Worm (Caenorhabditis elegans) whole organism, L2 larva: ENCODE data around the gene Y39H10B.3.

ENCODE experiments used
- C34F6.9 ChIP-seq: fragments of 150-350 bp; optimal IDR thresholded peaks from 2 replicates; lab custom pipeline; 2014; ENCODE audit warnings: missing biosample characterization, missing genetic modification characterization
- F13H6.1 ChIP-seq: sonication (generic microtip); optimal IDR thresholded peaks from 2 replicates; lab custom pipeline; 2016; ENCODE audit warnings: missing genetic modification characterization, missing compliant biosample characterization
- R02D3.7 ChIP-seq: fragments of 150-350 bp; optimal IDR thresholded peaks from 2 replicates; lab custom pipeline; 2014; ENCODE audit warnings: missing biosample characterization, missing genetic modification characterization
- Y55F3AM.14 ChIP-seq: fragments of 200-800 bp; sonication (Bioruptor generic); optimal IDR thresholded peaks from 2 replicates; lab custom pipeline; 2018; ENCODE audit warnings: mild to moderate bottlenecking, missing genetic modification characterization, missing compliant biosample characterization
- ZK546.5 ChIP-seq: sonication (generic microtip); optimal IDR thresholded peaks from 2 replicates; lab custom pipeline; 2017; ENCODE audit warnings: missing biosample characterization, missing genetic modification characterization
- aly-2 ChIP-seq: fragments of 150-350 bp; optimal IDR thresholded peaks from 2 replicates; lab custom pipeline; 2014; ENCODE audit warnings: missing biosample characterization, missing genetic modification characterization
- ama-1 ChIP-seq: fragments of 150-350 bp; optimal IDR thresholded peaks from 2 replicates; lab custom pipeline; 2018; ENCODE audit warnings: inconsistent platforms
- ceh-82 ChIP-seq: fragments of 150-350 bp; optimal IDR thresholded peaks from 2 replicates; lab custom pipeline; 2014; ENCODE audit warnings: missing biosample characterization, missing genetic modification characterization
- crh-2 ChIP-seq: sonication (generic microtip); optimal IDR thresholded peaks from 2 replicates; lab custom pipeline; 2017; ENCODE audit warnings: missing biosample characterization, missing genetic modification characterization
- dmd-4 ChIP-seq: sonication (generic microtip); optimal IDR thresholded peaks from 2 replicates; lab custom pipeline; 2017; ENCODE audit warnings: missing biosample characterization, missing genetic modification characterization
- elt-1 ChIP-seq: fragments of 150-350 bp; optimal IDR thresholded peaks from 2 replicates; lab custom pipeline; 2014; ENCODE audit warnings: missing biosample characterization, missing genetic modification characterization
- elt-3 ChIP-seq: sonication (generic microtip); optimal IDR thresholded peaks from 2 replicates; lab custom pipeline; 2017; ENCODE audit warnings: missing biosample characterization, missing genetic modification characterization
- fos-1 ChIP-seq: fragments of 150-350 bp; optimal IDR thresholded peaks from 2 replicates; lab custom pipeline; 2014; ENCODE audit warnings: missing biosample characterization, missing genetic modification characterization
- gmeb-1 ChIP-seq: fragments of 150-350 bp; optimal IDR thresholded peaks from 2 replicates; lab custom pipeline; 2014; ENCODE audit warnings: missing biosample characterization, missing genetic modification characterization
- lin-11 ChIP-seq: fragments of 150-350 bp; sonication (generic microtip); optimal IDR thresholded peaks from 2 replicates; lab custom pipeline; 2014; ENCODE audit warnings: missing biosample characterization, missing genetic modification characterization, inconsistent platforms, mixed read lengths
- lin-13 ChIP-seq: fragments of 150-350 bp; optimal IDR thresholded peaks from 2 replicates; lab custom pipeline; 2014; ENCODE audit warnings: missing biosample characterization, missing genetic modification reagents, missing genetic modification characterization
- mab-5 ChIP-seq: fragments of 150-350 bp; optimal IDR thresholded peaks from 2 replicates; lab custom pipeline; 2014; ENCODE audit warnings: missing biosample characterization, missing genetic modification characterization
- mbf-1 ChIP-seq: sonication (generic microtip); optimal IDR thresholded peaks from 2 replicates; lab custom pipeline; 2017; ENCODE audit warnings: missing biosample characterization, missing genetic modification characterization
- mdl-1 ChIP-seq, 2 experiments: fragments of 150-350 bp in 1 of 2; sonication (generic microtip) in 1 of 2; optimal IDR thresholded peaks; 2 replicates each; lab custom pipeline; 2017; ENCODE audit warnings: missing biosample characterization in 2 of 2, missing genetic modification characterization in 2 of 2
- nhr-10 ChIP-seq: sonication (generic microtip); optimal IDR thresholded peaks from 2 replicates; lab custom pipeline; 2017; ENCODE audit warnings: missing biosample characterization, missing genetic modification characterization
- nhr-12 ChIP-seq: fragments of 150-350 bp; optimal IDR thresholded peaks from 2 replicates; lab custom pipeline; 2014; ENCODE audit warnings: missing biosample characterization, missing genetic modification characterization
- nhr-129 ChIP-seq: fragments of 150-350 bp; optimal IDR thresholded peaks from 2 replicates; lab custom pipeline; 2014; ENCODE audit warnings: missing biosample characterization, missing genetic modification characterization
- nhr-21 ChIP-seq: fragments of 150-350 bp; optimal IDR thresholded peaks from 2 replicates; lab custom pipeline; 2014; ENCODE audit warnings: missing biosample characterization, missing genetic modification characterization
- nhr-23 ChIP-seq: fragments of 150-350 bp; optimal IDR thresholded peaks from 2 replicates; lab custom pipeline; 2014; ENCODE audit warnings: missing biosample characterization, missing genetic modification reagents, missing genetic modification characterization
- nhr-237 ChIP-seq: fragments of 150-350 bp; optimal IDR thresholded peaks from 2 replicates; lab custom pipeline; 2014; ENCODE audit warnings: missing biosample characterization, missing genetic modification characterization
- nhr-25 ChIP-seq: fragments of 150-350 bp; sonication (generic microtip); optimal IDR thresholded peaks from 3 replicates; lab custom pipeline; 2014; ENCODE audit warnings: missing biosample characterization, missing genetic modification characterization
- nhr-6 ChIP-seq: fragments of 150-350 bp; optimal IDR thresholded peaks from 2 replicates; lab custom pipeline; 2014; ENCODE audit warnings: missing biosample characterization, missing genetic modification characterization
- nhr-77 ChIP-seq: fragments of 150-350 bp; optimal IDR thresholded peaks from 2 replicates; lab custom pipeline; 2014; ENCODE audit warnings: missing biosample characterization, missing genetic modification characterization
- peb-1 ChIP-seq: fragments of 150-350 bp; optimal IDR thresholded peaks from 2 replicates; lab custom pipeline; 2014; ENCODE audit warnings: missing biosample characterization, missing genetic modification characterization
- sem-4 ChIP-seq: fragments of 150-350 bp; optimal IDR thresholded peaks from 2 replicates; lab custom pipeline; 2014; ENCODE audit warnings: missing biosample characterization, missing genetic modification reagents, missing genetic modification characterization
- skn-1 ChIP-seq: sonication (generic microtip); optimal IDR thresholded peaks from 2 replicates; lab custom pipeline; 2017; ENCODE audit warnings: missing biosample characterization, missing genetic modification characterization
- sma-3 ChIP-seq: sonication (generic microtip); optimal IDR thresholded peaks from 2 replicates; lab custom pipeline; 2016; ENCODE audit warnings: missing genetic modification reagents, missing genetic modification characterization, missing compliant biosample characterization
- sma-9 ChIP-seq, 2 experiments: fragments of 150-350 bp in 1 of 2; sonication (generic microtip) in 1 of 2; optimal IDR thresholded peaks; 2 replicates each; lab custom pipeline; 2014 to 2016; ENCODE audit warnings: missing genetic modification characterization in 2 of 2, mild to moderate bottlenecking in 1 of 2, missing biosample characterization in 1 of 2, missing compliant biosample characterization in 1 of 2, missing genetic modification reagents in 1 of 2, moderate library complexity in 1 of 2
- unc-39 ChIP-seq: fragments of 150-350 bp; optimal IDR thresholded peaks from 2 replicates; lab custom pipeline; 2014; ENCODE audit warnings: missing biosample characterization, missing genetic modification characterization
- unc-55 ChIP-seq: fragments of 150-350 bp; sonication (generic microtip); optimal IDR thresholded peaks from 3 replicates; lab custom pipeline; 2014; ENCODE audit warnings: missing biosample characterization, missing genetic modification reagents, missing genetic modification characterization
- unc-62 ChIP-seq: fragments of 150-350 bp; optimal IDR thresholded peaks from 2 replicates; lab custom pipeline; 2014; ENCODE audit warnings: missing biosample characterization, missing genetic modification reagents, missing genetic modification characterization
- ztf-4 ChIP-seq: fragments of 150-350 bp; optimal IDR thresholded peaks from 2 replicates; lab custom pipeline; 2014; ENCODE audit warnings: missing biosample characterization, missing genetic modification characterization

The Y39H10B.3 gene

ce11 chrV:3712192-3712591 is 41.6 kb downstream of the Y39H10B.3 start:
- TF ChIP-seq nhr-6 (tag; lab: Kevin White, UChicago) (no peak), unc-55 (peak; percentile 19)

ce11 chrV:3712955-3713354 is 42.4 kb downstream of the Y39H10B.3 start:
- no peak for TF ChIP-seq fos-1
- no peak for TF ChIP-seq mdl-1 (tag; optimal IDR thresholded peaks at IDR 0.05; lab: Kevin White, UChicago)
- TF ChIP-seq unc-39 (tag; lab: Kevin White, UChicago) = no peak
- TF ChIP-seq ztf-4 (tag; lab: Kevin White, UChicago) = no peak
- TF ChIP-seq nhr-23 = no peak
- TF ChIP-seq nhr-237 = no peak
- TF ChIP-seq nhr-77 (tag; lab: Kevin White, UChicago) = no peak
- TF ChIP-seq sma-9 (GFP tag; optimal IDR thresholded peaks at IDR 0.05; lab: Kevin White, UChicago) = no peak
- no peak for TF ChIP-seq sma-9 (tag; optimal IDR thresholded peaks at IDR 0.05; lab: Kevin White, UChicago)
- no peak for TF ChIP-seq dmd-4 (tag; lab: Kevin White, UChicago)
- TF ChIP-seq nhr-129 (tag; lab: Kevin White, UChicago) = no peak
- no peak for TF ChIP-seq mab-5 (tag; lab: Kevin White, UChicago)
- TF ChIP-seq nhr-21 (tag; lab: Kevin White, UChicago) = no peak
- no peak for TF ChIP-seq aly-2 (tag; lab: Kevin White, UChicago)
- no peak for TF ChIP-seq nhr-10
- no peak for TF ChIP-seq gmeb-1 (tag; lab: Kevin White, UChicago)
- TF ChIP-seq lin-11 (tag; lab: Kevin White, UChicago) = no peak
- no peak for TF ChIP-seq nhr-12 (tag; lab: Kevin White, UChicago)
- TF ChIP-seq nhr-6 (tag; lab: Kevin White, UChicago) = no peak
- no peak for TF ChIP-seq skn-1 (tag; lab: Kevin White, UChicago)
- TF ChIP-seq elt-1 = no peak
- TF ChIP-seq, all 48 proteins: peak for 0

DNA sequence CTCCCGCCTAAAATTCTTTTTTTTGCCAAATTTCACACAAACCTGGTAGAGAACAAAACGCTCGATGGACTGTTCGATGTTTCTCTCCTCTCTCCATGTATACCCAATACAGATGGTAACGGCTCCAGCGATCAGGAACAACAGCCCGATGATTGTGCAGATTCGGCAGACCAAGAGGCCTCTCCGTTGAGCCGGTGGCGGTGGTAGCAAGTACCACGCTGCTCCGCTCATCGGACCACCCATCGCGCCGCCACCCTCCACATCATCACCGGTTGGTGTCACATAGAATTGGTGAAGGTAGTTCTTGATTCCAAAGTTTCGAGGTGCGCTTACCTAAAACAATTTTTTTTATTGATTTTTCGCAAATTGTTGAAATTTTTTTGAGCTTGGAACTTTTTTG is 44.2 kb downstream of the Y39H10B.3 start:
- TF ChIP-seq F13H6.1 (tag; lab: Kevin White, UChicago) (no peak), elt-1 (no peak), sma-9 (GFP tag; optimal IDR thresholded peaks at IDR 0.05; lab: Kevin White, UChicago) (no peak), sma-9 (tag; optimal IDR thresholded peaks at IDR 0.05; lab: Kevin White, UChicago) (no peak), nhr-6 (tag; lab: Kevin White, UChicago) (no peak), nhr-237 (no peak), ama-1 (lab: Kevin White, UChicago) (no peak), mdl-1 (tag; optimal IDR thresholded peaks at IDR 0.05; lab: Kevin White, UChicago) (no peak), mab-5 (tag; lab: Kevin White, UChicago) (no peak), elt-3 (tag; lab: Kevin White, UChicago) (no peak), mbf-1 (tag; lab: Kevin White, UChicago) (no peak), R02D3.7 (tag; lab: Kevin White, UChicago) (no peak), C34F6.9 (tag; lab: Kevin White, UChicago) (no peak), gmeb-1 (tag; lab: Kevin White, UChicago) (no peak), ZK546.5 (tag; lab: Kevin White, UChicago) (no peak), nhr-10 (no peak), sem-4 (tag; lab: Kevin White, UChicago) (no peak), nhr-129 (tag; lab: Kevin White, UChicago) (no peak)

DNA sequence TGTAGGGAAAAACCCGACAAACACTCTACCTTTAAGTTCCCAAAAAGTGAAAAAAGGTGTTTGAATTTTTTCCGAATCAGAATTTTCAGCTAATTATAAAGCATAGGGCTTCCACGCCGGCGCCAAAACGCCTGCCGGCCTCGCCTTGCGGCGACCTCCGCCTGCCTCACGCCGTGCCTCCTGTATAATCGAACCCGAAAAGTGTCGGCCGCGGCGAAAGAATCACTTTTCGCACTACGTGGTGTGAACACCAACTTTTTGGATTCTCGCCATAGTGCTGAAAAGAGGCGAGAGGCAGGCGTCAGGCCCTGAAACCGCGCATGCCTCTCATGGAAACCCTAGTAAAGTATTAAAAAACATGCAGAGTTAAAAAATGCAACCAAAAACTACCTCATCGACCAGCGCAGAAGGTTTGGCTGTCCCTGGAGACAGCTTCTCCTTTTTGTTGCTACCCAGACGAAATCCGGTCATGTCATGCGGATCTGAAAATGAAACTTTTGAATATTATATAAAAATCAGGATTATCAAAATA is 45.0 kb downstream of the Y39H10B.3 start, which contains the start of gene nrsn-1:
nrsn-1 (minus strand) TSS at position 482 of the 532 bp plus-strand sequence.
- no peak for TF ChIP-seq nhr-77 (tag; lab: Kevin White, UChicago)
- TF ChIP-seq skn-1 (tag; lab: Kevin White, UChicago) = no peak
- TF ChIP-seq C34F6.9 (tag; lab: Kevin White, UChicago) = no peak
- TF ChIP-seq ZK546.5 (tag; lab: Kevin White, UChicago) = no peak
- no peak for TF ChIP-seq sma-3 (GFP tag; lab: Kevin White, UChicago)
- TF ChIP-seq peb-1 (tag; lab: Kevin White, UChicago) = no peak
- TF ChIP-seq lin-13 (GFP tag; lab: Kevin White, UChicago) = no peak
- TF ChIP-seq nhr-6 (tag; lab: Kevin White, UChicago) = no peak
- TF ChIP-seq nhr-25 (tag; lab: Kevin White, UChicago) = no peak
- TF ChIP-seq dmd-4 (tag; lab: Kevin White, UChicago) = no peak
- TF ChIP-seq ceh-82 (tag; lab: Kevin White, UChicago) = no peak
- no peak for TF ChIP-seq Y55F3AM.14
- no peak for TF ChIP-seq R02D3.7 (tag; lab: Kevin White, UChicago)
- TF ChIP-seq unc-62 (GFP tag; lab: Kevin White, UChicago) = no peak
- no peak for TF ChIP-seq ztf-4 (tag; lab: Kevin White, UChicago)
- TF ChIP-seq mab-5 (tag; lab: Kevin White, UChicago) = no peak
- TF ChIP-seq crh-2 = no peak
